Worm (Caenorhabditis elegans): ENCODE data around the gene T25F10.3.

The T25F10.3 gene

DNA sequence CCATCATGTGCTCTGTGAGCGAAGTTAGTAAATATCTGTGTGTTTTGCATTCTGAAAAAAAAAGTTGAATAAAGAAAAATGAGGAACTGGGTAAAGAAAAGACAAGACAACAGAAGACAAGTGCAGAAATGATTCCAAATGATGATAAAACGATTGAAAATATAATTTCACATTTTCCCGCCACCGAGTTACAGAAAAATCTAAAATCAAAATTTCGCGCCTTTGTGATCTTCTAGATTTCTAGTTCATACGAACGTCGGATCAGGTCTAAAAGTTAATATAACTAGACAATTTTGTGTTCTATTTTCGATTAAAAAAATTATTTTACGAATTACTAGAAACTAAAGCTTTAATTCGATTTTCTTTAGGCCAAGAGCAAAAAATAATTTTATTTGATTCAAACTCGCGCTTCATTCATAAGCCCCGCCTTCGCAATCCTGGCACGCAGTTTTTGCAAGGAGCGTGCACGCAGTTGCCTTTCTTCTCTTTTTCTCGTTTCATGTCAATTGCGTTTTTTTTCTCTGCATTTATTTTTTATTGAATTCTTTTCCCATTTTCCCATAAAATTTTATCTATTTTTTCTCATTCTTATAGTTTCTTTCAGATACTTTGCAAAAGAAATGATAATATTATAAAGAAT lies 40.1 kb downstream of the T25F10.3 start, which contains the start of the genes spn-4 and spe-39:
Gene spn-4, minus strand, starts transcription at position 51 of the 640 bp plus-strand sequence.
Gene spe-39, plus strand, starts transcription at position 599 of the 640 bp plus-strand sequence.
- no peak for TF ChIP-seq unc-62 (GFP tag; optimal IDR thresholded peaks at IDR 0.05)

ce11 chrV:6787906-6788430 lies 43.1 kb downstream of the T25F10.3 start, which contains the start of gene ZC404.2:
ZC404.2 (plus strand) TSS chrV:6787952.
- no peak for TF ChIP-seq unc-62 (GFP tag; optimal IDR thresholded peaks at IDR 0.05)

ce11 chrV:6792565-6792964 lies 47.7 kb downstream of the T25F10.3 start, which contains the start of gene gck-2:
gck-2 (minus strand) TSS chrV:6792665.
- no peak for TF ChIP-seq unc-62 (GFP tag; optimal IDR thresholded peaks at IDR 0.05)

DNA sequence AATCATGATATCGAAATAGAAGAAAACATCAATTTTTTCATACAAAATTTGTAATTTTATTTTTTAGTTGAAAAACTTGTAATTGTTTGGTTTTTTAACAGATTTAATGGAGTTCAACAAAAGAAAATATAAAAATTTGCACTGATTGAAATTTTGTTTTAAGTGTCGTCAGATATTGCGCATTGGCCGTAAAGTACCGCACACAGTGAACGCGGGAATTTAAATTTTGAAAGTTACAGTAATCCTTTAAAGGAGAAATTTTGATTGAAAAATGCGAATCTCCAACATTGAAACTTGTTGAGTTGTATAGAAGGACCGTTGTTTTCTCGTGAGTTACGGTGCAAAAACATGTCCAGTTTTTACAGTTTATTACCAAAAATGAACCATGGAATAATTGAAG lies 48.1 kb downstream of the T25F10.3 start:
- no peak for TF ChIP-seq unc-62 (GFP tag; optimal IDR thresholded peaks at IDR 0.05)

- TF ChIP-seq unc-62 (GFP tag; optimal IDR thresholded peaks at IDR 0.05), result no peak
Observed at ce11 chrV:6793744-6794239, 48.9 kb downstream of the T25F10.3 start, which contains the start of gene ZC404.1. ZC404.1 (plus strand) TSS chrV:6794189.

- TF ChIP-seq unc-62 (GFP tag; optimal IDR thresholded peaks at IDR 0.05), result no peak
Observed at ce11 chrV:6796264-6796663, 51.4 kb downstream of the T25F10.3 start.

DNA sequence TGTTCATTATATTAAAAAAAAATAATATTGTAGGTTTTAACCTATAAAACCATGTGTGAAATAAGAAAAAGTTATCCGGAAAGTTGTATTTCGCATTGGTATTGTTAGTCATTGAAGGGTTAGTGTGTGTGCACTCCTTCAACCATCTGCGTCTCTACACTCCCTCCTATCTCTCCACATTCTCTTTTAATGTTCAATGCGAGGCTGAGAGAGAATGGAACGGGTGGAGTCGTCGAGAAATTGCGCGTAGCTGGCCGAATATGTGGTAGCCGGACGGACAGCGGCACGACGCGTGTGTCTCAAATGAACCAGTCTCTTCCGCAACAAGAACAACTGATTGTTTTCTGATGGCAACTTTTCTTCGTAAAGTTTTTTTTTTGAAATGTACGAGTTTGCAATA lies 52.0 kb downstream of the T25F10.3 start:
- TF ChIP-seq unc-62 (GFP tag; optimal IDR thresholded peaks at IDR 0.05), result no peak

All from whole organism, dauer.